Worm (Caenorhabditis elegans) whole organism, L4 larva: ENCODE measurements around the gene Y47D3B.3.
A peak's percentile ranks its signal among the peaks of the same experiment; 100 is the strongest.

Experiments
- F37D6.2 ChIP-seq: sonication (generic microtip); optimal IDR thresholded peaks from 2 replicates; lab custom pipeline; 2016; ENCODE audit warnings: mild to moderate bottlenecking, missing genetic modification characterization, missing compliant biosample characterization
- R02D3.7 ChIP-seq: fragments of 150-350 bp; sonication (generic microtip); optimal IDR thresholded peaks from 3 replicates; lab custom pipeline; 2014; ENCODE audit warnings: missing biosample characterization, missing genetic modification characterization
- Y48G9A.11 ChIP-seq: fragments of 200-800 bp; sonication (Bioruptor generic); IDR thresholded peaks from 2 replicates; pipeline ENCODE4 v1.3.6; 2022; ENCODE audit warnings: missing genetic modification reagents, missing genetic modification characterization, missing compliant biosample characterization
- Y75B8A.6 ChIP-seq: fragments of 200-800 bp; sonication (Bioruptor generic); IDR thresholded peaks from 2 replicates; pipeline ENCODE4 v1.3.6; 2022; ENCODE audit warnings: missing genetic modification reagents, missing genetic modification characterization, missing compliant biosample characterization
- aha-1 ChIP-seq: fragments of 150-350 bp; peaks from one replicate; lab custom pipeline; 2014; ENCODE audit warnings: missing biosample characterization, missing genetic modification characterization
- attf-4 ChIP-seq: sonication (generic microtip); optimal IDR thresholded peaks from 3 replicates; lab custom pipeline; 2017; ENCODE audit warnings: missing biosample characterization, missing genetic modification characterization
- ceh-28 ChIP-seq: fragments of 150-350 bp; optimal IDR thresholded peaks from 2 replicates; lab custom pipeline; 2014; ENCODE audit warnings: missing biosample characterization, missing genetic modification reagents, missing genetic modification characterization
- ceh-44 ChIP-seq: fragments of 200-800 bp; sonication (Bioruptor generic); IDR thresholded peaks from 2 replicates; pipeline ENCODE4 v1.3.6; 2022; ENCODE audit warnings: missing genetic modification reagents, missing genetic modification characterization, missing compliant biosample characterization
- ces-1 ChIP-seq: fragments of 150-350 bp; sonication (generic microtip); optimal IDR thresholded peaks from 4 replicates; lab custom pipeline; 2014; ENCODE audit warnings: missing biosample characterization, missing genetic modification reagents, missing genetic modification characterization
- daf-16 ChIP-seq, 3 experiments: sonication (generic microtip); optimal IDR thresholded peaks; 2 replicates each; lab custom pipeline; 2016 to 2017; ENCODE audit warnings: missing genetic modification characterization in 3 of 3, missing genetic modification reagents in 3 of 3, mild to moderate bottlenecking in 2 of 3, missing compliant biosample characterization in 2 of 3, missing biosample characterization in 1 of 3, moderate library complexity in 1 of 3
- dmd-8 ChIP-seq: fragments of 200-800 bp; sonication (Bioruptor generic); IDR thresholded peaks from 2 replicates; pipeline ENCODE4 v1.3.6; 2022; ENCODE audit warnings: missing genetic modification characterization, missing compliant biosample characterization
- dmd-9 ChIP-seq: fragments of 200-800 bp; sonication (Bioruptor generic); IDR thresholded peaks from 2 replicates; pipeline ENCODE4 v1.3.6; 2022; ENCODE audit warnings: missing genetic modification reagents, missing genetic modification characterization, missing compliant biosample characterization
- egl-27 ChIP-seq: sonication (generic microtip); optimal IDR thresholded peaks from 3 replicates; lab custom pipeline; 2017; ENCODE audit warnings: missing biosample characterization, missing genetic modification reagents, missing genetic modification characterization
- gei-8 ChIP-seq: fragments of 200-800 bp; sonication (Bioruptor generic); optimal IDR thresholded peaks from 2 replicates; lab custom pipeline; 2018; ENCODE audit warnings: mild to moderate bottlenecking, missing genetic modification characterization, missing compliant biosample characterization
- hmg-1.1 ChIP-seq: fragments of 200-800 bp; sonication (Bioruptor generic); IDR thresholded peaks from 2 replicates; pipeline ENCODE4 v1.3.6; 2022; ENCODE audit warnings: missing genetic modification reagents, missing genetic modification characterization, missing compliant biosample characterization
- jun-1 ChIP-seq: fragments of 150-350 bp; optimal IDR thresholded peaks from 2 replicates; lab custom pipeline; 2014; ENCODE audit warnings: missing biosample characterization, missing genetic modification reagents, missing genetic modification characterization
- lim-7 ChIP-seq: fragments of 200-800 bp; sonication (Bioruptor generic); IDR thresholded peaks from 2 replicates; pipeline ENCODE4 v1.3.6; 2022; ENCODE audit warnings: missing genetic modification characterization, missing compliant biosample characterization
- lin-13 ChIP-seq: fragments of 150-350 bp; optimal IDR thresholded peaks from 2 replicates; lab custom pipeline; 2014; ENCODE audit warnings: missing biosample characterization, missing genetic modification reagents, missing genetic modification characterization
- lin-38 ChIP-seq: fragments of 200-800 bp; sonication (Bioruptor generic); IDR thresholded peaks from 2 replicates; pipeline ENCODE4 v1.3.6; 2022; ENCODE audit warnings: missing genetic modification reagents, missing genetic modification characterization, missing compliant biosample characterization
- lsy-2 ChIP-seq, 2 experiments: fragments of 150-350 bp in 1 of 2; sonication (generic microtip) in 1 of 2; optimal IDR thresholded peaks; 2 replicates each; lab custom pipeline; 2014 to 2017; ENCODE audit warnings: missing biosample characterization in 2 of 2, missing genetic modification characterization in 2 of 2
- madf-5 ChIP-seq, 2 experiments: fragments of 200-800 bp; sonication (Bioruptor generic); IDR thresholded peaks; 2 replicates each; pipeline ENCODE4 v1.3.6; 2022; ENCODE audit warnings: missing compliant biosample characterization in 2 of 2, missing genetic modification characterization in 2 of 2
- mep-1 ChIP-seq: fragments of 150-350 bp; sonication (generic microtip); optimal IDR thresholded peaks from 3 replicates; lab custom pipeline; 2014; ENCODE audit warnings: missing biosample characterization, missing genetic modification characterization
- mes-2 ChIP-seq: sonication (generic microtip); optimal IDR thresholded peaks from 2 replicates; lab custom pipeline; 2016; ENCODE audit warnings: missing genotype, mild to moderate bottlenecking, missing genetic modification characterization, missing compliant biosample characterization; ENCODE audit not compliant: poor library complexity, severe bottlenecking
- mxl-2 ChIP-seq: fragments of 200-800 bp; sonication (Bioruptor generic); conservative IDR thresholded peaks from 2 replicates; pipeline ENCODE4 v1.3.6; 2022; ENCODE audit warnings: missing genetic modification reagents, missing genetic modification characterization, missing compliant biosample characterization
- mxl-3 ChIP-seq: fragments of 200-800 bp; sonication (Bioruptor generic); optimal IDR thresholded peaks from 2 replicates; lab custom pipeline; 2018; ENCODE audit warnings: mild to moderate bottlenecking, missing genetic modification characterization, missing compliant biosample characterization
- nhr-10 ChIP-seq: fragments of 150-350 bp; optimal IDR thresholded peaks from 2 replicates; lab custom pipeline; 2014; ENCODE audit warnings: missing biosample characterization, missing genetic modification characterization
- nhr-102 ChIP-seq: sonication (generic microtip); optimal IDR thresholded peaks from 2 replicates; lab custom pipeline; 2016; ENCODE audit warnings: mild to moderate bottlenecking, missing genetic modification characterization, moderate library complexity, missing compliant biosample characterization
- nhr-111 ChIP-seq: fragments of 200-800 bp; sonication (Bioruptor generic); optimal IDR thresholded peaks from 2 replicates; lab custom pipeline; 2018; ENCODE audit warnings: mild to moderate bottlenecking, missing genetic modification characterization, missing compliant biosample characterization
- nhr-25 ChIP-seq: sonication (generic microtip); optimal IDR thresholded peaks from 2 replicates; lab custom pipeline; 2017; ENCODE audit warnings: missing genetic modification characterization, mild to moderate bottlenecking, missing compliant biosample characterization, antibody characterized with exemption, moderate library complexity, borderline replicate concordance; ENCODE audit not compliant: insufficient read depth
- nhr-28 ChIP-seq: fragments of 150-350 bp; optimal IDR thresholded peaks from 2 replicates; lab custom pipeline; 2014; ENCODE audit warnings: missing biosample characterization, missing genetic modification characterization
- nhr-6 ChIP-seq: fragments of 150-350 bp; optimal IDR thresholded peaks from 2 replicates; lab custom pipeline; 2014; ENCODE audit warnings: missing biosample characterization, missing genetic modification characterization
- pha-4 ChIP-seq, 2 experiments: fragments of 150-350 bp in 1 of 2; fragments of 200-800 bp in 1 of 2; sonication (Bioruptor generic) in 1 of 2; IDR thresholded peaks in 1 of 2; optimal IDR thresholded peaks in 1 of 2; 2 replicates each; pipeline versions ENCODE4 v1.3.6 to Lab custom; 2014 to 2022; ENCODE audit warnings: missing genetic modification characterization in 2 of 2, missing genetic modification reagents in 2 of 2, missing biosample characterization in 1 of 2, missing compliant biosample characterization in 1 of 2
- pqm-1 ChIP-seq: sonication (generic microtip); optimal IDR thresholded peaks from 2 replicates; lab custom pipeline; 2017; ENCODE audit warnings: missing biosample characterization, missing genetic modification characterization
- saeg-2 ChIP-seq: fragments of 200-800 bp; sonication (Bioruptor generic); IDR thresholded peaks from 2 replicates; pipeline ENCODE4 v1.3.6; 2022; ENCODE audit warnings: missing genetic modification reagents, missing genetic modification characterization, missing compliant biosample characterization
- sdz-12 ChIP-seq: fragments of 200-800 bp; sonication (Bioruptor generic); optimal IDR thresholded peaks from 2 replicates; lab custom pipeline; 2018; ENCODE audit warnings: mild to moderate bottlenecking, missing genetic modification characterization, missing compliant biosample characterization
- snpc-1.2 ChIP-seq: fragments of 200-800 bp; sonication (Bioruptor generic); IDR thresholded peaks from 2 replicates; pipeline ENCODE4 v1.3.6; 2022; ENCODE audit warnings: missing genetic modification reagents, missing genetic modification characterization, missing compliant biosample characterization
- snpc-4 ChIP-seq: fragments of 150-350 bp; optimal IDR thresholded peaks from 2 replicates; lab custom pipeline; 2014; ENCODE audit warnings: missing biosample characterization, missing genetic modification characterization
- tra-1 ChIP-seq: fragments of 200-800 bp; sonication (Bioruptor generic); IDR thresholded peaks from 2 replicates; pipeline ENCODE4 v1.3.6; 2022; ENCODE audit warnings: missing genetic modification reagents, missing genetic modification characterization, missing compliant biosample characterization
- unc-62 ChIP-seq, 3 experiments: fragments of 150-350 bp in 1 of 3; sonication (generic microtip); optimal IDR thresholded peaks in 2 of 3; peaks in 1 of 3; 1 replicate in 1 of 3; 2 replicates in 2 of 3; lab custom pipeline; 2014 to 2017; ENCODE audit warnings: missing biosample characterization in 3 of 3, missing genetic modification characterization in 3 of 3, missing genetic modification reagents in 3 of 3, missing genotype in 1 of 3
- vab-7 ChIP-seq: fragments of 200-800 bp; sonication (Bioruptor generic); IDR thresholded peaks from 2 replicates; pipeline ENCODE4 v1.3.6; 2022; ENCODE audit warnings: missing genetic modification reagents, missing genetic modification characterization, missing compliant biosample characterization
- zag-1 ChIP-seq: fragments of 150-350 bp; optimal IDR thresholded peaks from 2 replicates; lab custom pipeline; 2014; ENCODE audit warnings: missing biosample characterization, missing genetic modification characterization
- zfp-2 ChIP-seq: sonication (generic microtip); optimal IDR thresholded peaks from 2 replicates; lab custom pipeline; 2016; ENCODE audit warnings: mild to moderate bottlenecking, missing genetic modification characterization, missing compliant biosample characterization
- zip-11 ChIP-seq: fragments of 200-800 bp; sonication (Bioruptor generic); IDR thresholded peaks from 2 replicates; pipeline ENCODE4 v1.3.6; 2022; ENCODE audit warnings: missing genetic modification characterization, missing compliant biosample characterization

The Y47D3B.3 gene

ce11 chrIII:11397499-11397898 is at the start of gene Y47D3B.3:
Y47D3B.3 (plus strand) TSS chrIII:11397799.
- TF ChIP-seq mxl-3 (GFP tag; lab: Kevin White, UChicago) (no peak), gei-8 (GFP tag; lab: Kevin White, UChicago) (no peak)

- TF ChIP-seq nhr-25 (no peak), nhr-28 (tag; lab: Kevin White, UChicago) (peak; percentile 25), aha-1 (tag; lab: Kevin White, UChicago) (no peak), pqm-1 (tag; lab: Kevin White, UChicago) (peak; percentile 70), unc-62 (GFP tag; optimal IDR thresholded peaks at IDR 0.05 in 1 of 2; lab: Kevin White, UChicago) (peak in 1 of 2 experiments; percentile 29), unc-62 (tag; optimal IDR thresholded peaks at IDR 0.05; lab: Kevin White, UChicago) (no peak)
These were observed 47.3 kb upstream of the Y47D3B.3 start for ce11 chrIII:11350107-11350826.

ce11 chrIII:11352840-11353239 is 44.8 kb upstream of the Y47D3B.3 start:
- TF ChIP-seq aha-1 (tag; lab: Kevin White, UChicago): peak; percentile 85
- TF ChIP-seq jun-1 (tag; lab: Kevin White, UChicago): no peak
- TF ChIP-seq saeg-2 (GFP tag; lab: Robert Waterston, UW): 0 out of 2 replicates have a peak, but pooled peaks have one; percentile 49
- peak; percentile 53 for TF ChIP-seq nhr-111 (GFP tag; lab: Kevin White, UChicago)
- TF ChIP-seq zfp-2: no peak
- TF ChIP-seq lin-38 (GFP tag; lab: Robert Waterston, UW): peak; percentile 59
- TF ChIP-seq ceh-28: no peak
- peak; percentile 43 for TF ChIP-seq lin-13 (GFP tag; lab: Kevin White, UChicago)
- peak; percentile 83 for TF ChIP-seq lim-7 (GFP tag; lab: Robert Waterston, UW)
- peak; percentile 57; the same call in 1 of the 2 replicates for TF ChIP-seq Y75B8A.6
- peak; percentile 70; the same call in 1 of the 2 replicates for TF ChIP-seq zip-11
- no peak for TF ChIP-seq mxl-2 (GFP tag; lab: Robert Waterston, UW)
- TF ChIP-seq ceh-44 (GFP tag; lab: Robert Waterston, UW): no peak
- TF ChIP-seq dmd-9 (GFP tag; lab: Robert Waterston, UW): 0 out of 2 replicates have a peak, but pooled peaks have one; percentile 34
- no peak for TF ChIP-seq nhr-102 (tag; lab: Kevin White, UChicago)
- TF ChIP-seq mes-2 (tag; lab: Kevin White, UChicago): peak; percentile 76
- no peak for TF ChIP-seq snpc-4 (tag; lab: Kevin White, UChicago)
- TF ChIP-seq dmd-8 (GFP tag; lab: Robert Waterston, UW): peak; percentile 79; the same call in 1 of the 2 replicates
- TF ChIP-seq nhr-10 (tag; lab: Kevin White, UChicago): no peak
- TF ChIP-seq daf-16 (GFP tag; optimal IDR thresholded peaks at IDR 0.05; lab: Kevin White, UChicago): peak; percentile 29 to 32
- TF ChIP-seq daf-16 (tag; optimal IDR thresholded peaks at IDR 0.05; lab: Kevin White, UChicago): peak; percentile 29
- no peak for TF ChIP-seq zag-1 (tag; lab: Kevin White, UChicago)
- no peak for TF ChIP-seq attf-4 (tag; lab: Kevin White, UChicago)
- TF ChIP-seq Y48G9A.11 (GFP tag; lab: Robert Waterston, UW): no peak
- TF ChIP-seq vab-7 (GFP tag; lab: Robert Waterston, UW): peak; percentile 63; the same call in 1 of the 2 replicates
- TF ChIP-seq tra-1 (GFP tag; lab: Robert Waterston, UW): no peak
- no peak for TF ChIP-seq egl-27 (tag; lab: Kevin White, UChicago)
- TF ChIP-seq sdz-12: no peak
- TF ChIP-seq madf-5 (GFP tag; IDR thresholded peaks at IDR 0.05; lab: Robert Waterston, UW): peak in 1 of 2 experiments; percentile 57; a peak in 1 of 4 replicates
- TF ChIP-seq ces-1 (GFP tag; lab: Kevin White, UChicago): no peak
- TF ChIP-seq mep-1 (tag; lab: Kevin White, UChicago): peak; percentile 29
- TF ChIP-seq pha-4 (GFP tag; IDR thresholded peaks at IDR 0.05; lab: Robert Waterston, UW): peak; percentile 68; the same call in 1 of the 2 replicates
- no peak for TF ChIP-seq pha-4 (tag; optimal IDR thresholded peaks at IDR 0.05; lab: Kevin White, UChicago)
- peak; percentile 21 for TF ChIP-seq gei-8 (GFP tag; lab: Kevin White, UChicago)
- TF ChIP-seq F37D6.2 (tag; lab: Kevin White, UChicago): no peak
- peak in 1 of 2 experiments; percentile 24 for TF ChIP-seq lsy-2 (tag; optimal IDR thresholded peaks at IDR 0.05; lab: Kevin White, UChicago)
- TF ChIP-seq R02D3.7 (tag; lab: Kevin White, UChicago): no peak
- peak; percentile 59; the same call in 1 of the 2 replicates for TF ChIP-seq hmg-1.1
- TF ChIP-seq nhr-6 (tag; lab: Kevin White, UChicago): no peak
- TF ChIP-seq snpc-1.2: no peak
